Worm (Caenorhabditis elegans) whole organism, dauer: Measurements from ENCODE around the gene F59D12.3.

Source experiments
- unc-62 ChIP-seq: sonication (generic microtip); optimal IDR thresholded peaks from 2 replicates; lab custom pipeline; 2017; ENCODE audit warnings: missing biosample characterization, missing genetic modification reagents, missing genetic modification characterization

Gene F59D12.3

ce11 chrX:15642638-15643037 lies 8.1 kb downstream of the F59D12.3 start, which contains the start of gene H08J19.1:
Gene H08J19.1, plus strand, starts transcription at chrX:15642938.
- no peak for TF ChIP-seq unc-62 (GFP tag; lab: Kevin White, UChicago)

DNA sequence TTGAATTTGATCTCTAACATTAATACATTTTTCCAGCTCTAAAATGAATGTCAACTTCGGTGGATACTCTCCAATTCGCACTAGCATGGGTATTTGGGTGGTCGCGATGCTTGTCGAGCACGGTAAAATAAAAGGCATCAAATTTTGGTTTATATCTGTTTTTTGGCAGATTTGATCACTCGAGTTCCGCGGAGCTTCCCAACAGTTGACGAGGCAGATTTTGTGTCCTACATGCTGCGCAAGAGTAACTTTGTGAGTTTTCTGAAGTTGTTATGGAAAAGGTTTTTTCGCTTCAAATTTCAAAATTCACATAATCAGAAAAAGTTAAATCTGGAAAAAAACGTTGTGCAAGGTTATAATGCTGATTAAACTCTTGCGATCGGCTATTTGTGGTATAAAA lies 9.4 kb downstream of the F59D12.3 start:
- TF ChIP-seq unc-62 (GFP tag; lab: Kevin White, UChicago) = no peak

- TF ChIP-seq unc-62 (GFP tag; lab: Kevin White, UChicago) = no peak
These were observed 10.2 kb downstream of the F59D12.3 start, which contains the start of gene K09E9.7 for ce11 chrX:15640603-15641002. Gene K09E9.7, plus strand, starts transcription at chrX:15640903.

DNA sequence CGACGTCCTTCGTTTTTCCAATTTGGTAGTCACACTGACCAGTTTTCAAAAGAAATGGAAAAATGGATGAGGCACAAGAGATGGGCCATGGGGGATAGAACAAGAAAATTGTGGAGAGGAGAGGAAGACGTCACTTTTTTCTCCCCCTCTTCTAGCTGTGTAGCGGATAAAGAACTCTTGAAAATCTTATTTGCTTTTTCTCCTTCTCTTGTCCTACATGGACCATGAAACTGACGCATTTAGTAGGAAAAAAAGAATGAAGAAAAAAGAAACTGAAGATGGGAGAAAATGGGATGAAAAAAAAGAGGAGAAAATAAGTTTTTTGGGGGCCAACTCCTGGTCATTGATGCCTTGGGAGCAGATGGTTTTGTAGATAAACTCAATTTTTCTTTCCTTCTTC lies 16.8 kb downstream of the F59D12.3 start:
- no peak for TF ChIP-seq unc-62 (GFP tag; lab: Kevin White, UChicago)

DNA sequence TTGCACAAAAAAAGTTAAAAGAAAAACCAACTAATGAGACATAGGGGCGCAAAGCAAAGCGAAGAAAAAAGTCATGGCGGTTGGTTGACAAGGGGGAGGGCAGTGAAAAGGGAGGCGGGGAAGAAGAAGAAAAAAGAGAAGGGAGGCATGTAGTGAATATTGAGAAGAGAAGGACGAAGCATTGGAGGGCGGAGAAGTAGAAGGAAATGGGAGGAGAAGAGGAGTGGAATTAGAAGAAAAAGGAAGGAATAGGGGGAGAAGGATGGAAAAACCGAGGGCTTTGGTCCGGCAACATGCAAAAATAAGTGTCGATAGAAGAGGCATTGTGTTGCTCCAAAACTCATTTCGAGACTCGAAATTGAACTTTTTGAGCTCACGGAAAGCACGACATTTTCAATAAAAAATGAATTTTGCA lies 20.0 kb downstream of the F59D12.3 start:
- no peak for TF ChIP-seq unc-62 (GFP tag; lab: Kevin White, UChicago)

- TF ChIP-seq unc-62 (GFP tag; lab: Kevin White, UChicago) = no peak
These were observed 20.4 kb downstream of the F59D12.3 start, which contains the start of gene K09E9.4 for ce11 chrX:15630340-15630739. Gene K09E9.4, minus strand, starts transcription at chrX:15630440.

ce11 chrX:15629615-15630014 lies 21.2 kb downstream of the F59D12.3 start:
- no peak for TF ChIP-seq unc-62 (GFP tag; lab: Kevin White, UChicago)

DNA sequence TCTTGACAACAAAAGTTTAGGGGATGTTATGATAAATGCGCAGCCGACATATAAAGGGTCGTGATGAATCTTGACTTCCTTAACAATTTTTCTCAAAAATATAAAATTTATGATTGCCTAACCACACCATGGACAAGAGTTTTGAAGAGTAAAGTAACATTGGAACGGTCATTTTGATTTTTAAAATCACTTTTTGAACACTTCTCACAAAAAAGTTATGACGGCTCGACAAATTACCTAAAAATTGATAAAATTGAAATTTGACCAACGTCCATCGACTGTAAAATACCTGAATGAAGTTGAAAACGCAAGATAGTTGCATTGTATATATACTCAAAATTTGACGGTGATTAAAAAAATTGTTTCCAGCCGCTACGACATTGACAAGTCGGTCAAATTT lies 21.8 kb downstream of the F59D12.3 start:
- TF ChIP-seq unc-62 (GFP tag; lab: Kevin White, UChicago) = no peak

DNA sequence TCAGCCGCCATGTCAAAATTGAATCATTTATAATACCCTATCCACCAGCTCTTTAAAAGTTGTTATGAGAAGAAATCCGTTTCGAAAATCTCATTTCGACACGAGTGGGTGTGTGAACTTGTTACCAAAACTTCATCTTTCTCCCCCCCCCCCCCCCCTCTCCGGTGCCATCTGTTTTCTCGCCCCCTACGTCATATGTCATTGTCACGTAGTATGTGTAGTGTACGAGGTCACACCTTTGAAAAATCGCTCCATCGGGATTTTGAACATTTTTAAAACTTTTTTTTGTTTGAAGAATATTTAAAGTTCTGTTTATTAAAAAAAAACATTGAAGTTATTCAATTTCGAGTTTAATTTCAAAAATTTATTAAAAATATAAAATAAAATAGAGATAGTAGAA lies 23.0 kb downstream of the F59D12.3 start:
- TF ChIP-seq unc-62 (GFP tag; lab: Kevin White, UChicago) = no peak

ce11 chrX:15626119-15626850 lies 24.5 kb downstream of the F59D12.3 start:
- no peak for TF ChIP-seq unc-62 (GFP tag; lab: Kevin White, UChicago)

DNA sequence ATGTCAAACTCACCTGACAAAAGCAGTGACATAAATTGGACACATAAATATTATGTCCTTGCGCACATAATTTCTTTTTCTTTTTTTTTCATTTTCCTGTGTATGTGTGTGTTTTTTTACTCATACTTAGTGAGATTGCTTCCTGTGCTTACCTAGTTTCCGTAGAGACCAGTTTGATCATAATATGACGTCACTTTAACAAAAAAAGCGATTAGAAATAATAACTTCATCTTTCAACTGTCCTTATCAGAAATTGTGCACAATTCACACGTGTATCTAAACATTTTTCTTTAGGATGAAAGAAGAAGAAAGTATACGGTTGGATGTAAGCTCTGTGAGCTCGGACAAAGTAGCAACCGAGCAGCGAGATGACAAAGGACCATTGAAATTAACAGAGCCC lies 28.7 kb downstream of the F59D12.3 start:
- no peak for TF ChIP-seq unc-62 (GFP tag; lab: Kevin White, UChicago)

DNA sequence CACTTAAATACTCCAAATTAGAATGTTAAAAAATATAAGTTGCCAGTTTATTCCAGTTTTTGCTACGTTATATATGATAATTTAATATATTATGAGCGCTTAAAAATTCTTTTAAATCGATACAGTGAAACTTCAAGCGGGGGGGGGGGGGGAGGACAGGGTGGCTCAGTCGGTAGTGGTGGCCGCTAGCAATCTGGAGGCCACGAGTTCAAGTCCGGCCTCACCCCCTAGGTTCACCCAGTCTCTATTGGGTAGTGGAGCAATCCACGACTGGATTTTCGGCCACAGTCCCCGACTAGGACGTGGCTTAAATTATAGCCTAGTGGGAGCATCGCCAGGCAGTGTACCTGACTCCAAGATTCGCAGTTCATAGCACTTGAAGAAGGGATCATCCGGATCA lies 29.8 kb downstream of the F59D12.3 start:
- no peak for TF ChIP-seq unc-62 (GFP tag; lab: Kevin White, UChicago)

DNA sequence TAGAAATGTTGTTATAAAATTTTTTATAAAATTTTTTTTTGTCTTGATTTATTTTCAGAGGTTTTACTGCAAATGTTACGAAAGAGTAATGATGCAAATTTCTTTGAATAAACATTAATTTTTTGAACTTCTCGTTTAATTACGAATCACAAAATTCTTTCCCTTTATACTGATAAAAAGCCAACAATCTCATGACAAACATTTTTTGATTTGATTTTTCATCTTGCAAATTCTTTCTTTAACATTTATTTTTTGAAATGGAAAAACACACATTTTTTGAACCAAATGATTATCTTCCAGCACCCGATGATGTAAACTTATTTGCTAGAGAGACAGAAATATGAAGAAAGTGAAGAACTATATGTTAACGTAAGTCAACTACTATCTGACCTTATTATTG lies 30.6 kb downstream of the F59D12.3 start, which contains the start of gene K09E9.1:
K09E9.1 (plus strand) TSS at position 301 of the 400 bp plus-strand sequence.
- no peak for TF ChIP-seq unc-62 (GFP tag; lab: Kevin White, UChicago)

- TF ChIP-seq unc-62 (GFP tag; lab: Kevin White, UChicago) = no peak
These were observed 31.5 kb downstream of the F59D12.3 start for ce11 chrX:15619273-15619672.

DNA sequence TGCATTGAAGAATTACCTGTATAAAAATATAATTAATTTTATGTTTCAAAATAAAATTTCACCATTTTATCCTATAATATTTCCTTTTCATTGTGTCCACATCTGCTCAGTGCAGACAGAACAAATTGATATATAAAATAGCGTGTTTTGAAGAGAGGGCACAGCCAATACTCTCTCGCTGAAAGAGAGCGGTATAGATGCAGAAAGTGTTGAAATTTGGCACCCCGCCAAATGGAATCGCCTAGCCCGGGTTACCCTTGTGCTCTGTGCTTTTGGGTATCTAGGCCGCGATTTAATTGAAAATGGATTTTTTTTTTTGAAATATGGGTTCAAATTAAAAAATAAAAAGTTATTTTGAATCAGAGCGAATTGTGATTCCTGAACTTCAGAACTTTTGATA lies 33.6 kb downstream of the F59D12.3 start:
- TF ChIP-seq unc-62 (GFP tag; lab: Kevin White, UChicago) = no peak

ce11 chrX:15616443-15616842 lies 34.3 kb downstream of the F59D12.3 start, which contains the start of gene ergi-3:
Gene ergi-3, minus strand, starts transcription at chrX:15616753.
- no peak for TF ChIP-seq unc-62 (GFP tag; lab: Kevin White, UChicago)

ce11 chrX:15613745-15614229 lies 37.0 kb downstream of the F59D12.3 start, which contains the start of gene K09E9.3:
Gene K09E9.3, minus strand, starts transcription at chrX:15613795.
- TF ChIP-seq unc-62 (GFP tag; lab: Kevin White, UChicago) = no peak
